Worm (Caenorhabditis elegans) whole organism, midembryonic: ENCODE data around the gene ung-1.

Experiments used
- T22C8.4 ChIP-seq: fragments of 200-800 bp; sonication (Bioruptor generic); IDR thresholded peaks from 2 replicates; pipeline ENCODE4 v1.3.6; 2022; ENCODE audit warnings: missing genetic modification characterization, missing compliant biosample characterization
- cog-1 ChIP-seq: sonication (generic microtip); optimal IDR thresholded peaks from 2 replicates; lab custom pipeline; 2016; ENCODE audit warnings: missing genetic modification characterization, missing compliant biosample characterization
- klf-2 ChIP-seq: fragments of 200-800 bp; sonication (Bioruptor generic); conservative IDR thresholded peaks from 2 replicates; pipeline ENCODE4 v1.3.6; 2022; ENCODE audit warnings: missing genetic modification reagents, missing genetic modification characterization, missing compliant biosample characterization
- med-1 ChIP-seq: sonication (generic microtip); optimal IDR thresholded peaks from 2 replicates; lab custom pipeline; 2017; ENCODE audit warnings: missing genetic modification characterization, mild to moderate bottlenecking, missing compliant biosample characterization, antibody characterized with exemption, missing genetic modification reagents; ENCODE audit not compliant: insufficient read depth
- tab-1 ChIP-seq: fragments of 200-800 bp; sonication (Bioruptor generic); IDR thresholded peaks from 2 replicates; pipeline ENCODE4 v1.3.6; 2022; ENCODE audit warnings: missing genetic modification characterization, missing compliant biosample characterization
- ztf-23 ChIP-seq: fragments of 200-800 bp; sonication (Bioruptor generic); IDR thresholded peaks from 2 replicates; pipeline ENCODE4 v1.3.6; 2022; ENCODE audit warnings: missing genetic modification reagents, missing genetic modification characterization, missing compliant biosample characterization
- ztf-29 ChIP-seq: fragments of 200-800 bp; sonication (Bioruptor generic); IDR thresholded peaks from 2 replicates; pipeline ENCODE4 v1.3.6; 2022; ENCODE audit warnings: missing genetic modification reagents, missing genetic modification characterization, missing compliant biosample characterization

ce11 chrIII:11949276-11949879, 24.5 kb downstream of the ung-1 start:
- no peak for TF ChIP-seq ztf-23 (GFP tag; lab: Robert Waterston, UW)
- TF ChIP-seq cog-1 = no peak
- no peak for TF ChIP-seq klf-2 (GFP tag; lab: Robert Waterston, UW)
- TF ChIP-seq ztf-29 (GFP tag; lab: Robert Waterston, UW) = no peak
- no peak for TF ChIP-seq tab-1
- TF ChIP-seq T22C8.4 (GFP tag; lab: Robert Waterston, UW) = no peak
- no peak for TF ChIP-seq med-1 (GFP tag; lab: Kevin White, UChicago)
